Fruit fly (Drosophila melanogaster): ENCODE data around the gene CG15130.

Gene CG15130

dm6 chr2L:20414750-20415211, 9.7 kb downstream of the CG15130 start, which contains the start of gene CG10947 (continued):
- TF ChIP-seq CG12071 (GFP tag; optimal IDR thresholded peaks at IDR 0.05) (peak; percentile 15), CG10959 (GFP tag; IDR thresholded peaks at IDR 0.05) (no peak), salm (tag; optimal IDR thresholded peaks at IDR 0.05) (no peak), CG14050 (GFP tag; IDR thresholded peaks at IDR 0.05) (no peak), CG16813 (GFP tag; IDR thresholded peaks at IDR 0.05; ENCODE audit: partially characterized antibody) (peak; percentile 61), CG18764 (GFP tag; optimal IDR thresholded peaks at IDR 0.05) (peak; percentile 51), CG14667 (GFP tag; IDR thresholded peaks at IDR 0.05) (no peak), CG10431 (GFP tag; optimal IDR thresholded peaks at IDR 0.05) (peak; percentile 66), chinmo (GFP tag; IDR thresholded peaks at IDR 0.05; ENCODE audit: partially characterized antibody) (peak; percentile 52; the same call in 1 of the 4 replicates), Sox100B (GFP tag; optimal IDR thresholded peaks at IDR 0.05) (peak; percentile 46), HLHmδ (GFP tag; optimal IDR thresholded peaks at IDR 0.05) (no peak), CG15011 (GFP tag; optimal IDR thresholded peaks at IDR 0.05) (no peak), da (GFP tag; optimal IDR thresholded peaks at IDR 0.05) (peak; percentile 69), CG30431 (GFP tag; optimal IDR thresholded peaks at IDR 0.05) (peak; percentile 42), cad (GFP tag; optimal IDR thresholded peaks at IDR 0.05) (no peak), gcm2 (GFP tag; optimal IDR thresholded peaks at IDR 0.05) (peak; percentile 49), org-1 (GFP tag; optimal IDR thresholded peaks at IDR 0.05) (peak; percentile 29), jing (GFP tag; optimal IDR thresholded peaks at IDR 0.05) (no peak), Bteb2 (GFP tag; optimal IDR thresholded peaks at IDR 0.05) (peak; percentile 44), disco-r (GFP tag; optimal IDR thresholded peaks at IDR 0.05) (peak; percentile 21), CG4707 (GFP tag; optimal IDR thresholded peaks at IDR 0.05) (peak; percentile 60), row (GFP tag; IDR thresholded peaks at IDR 0.05) (peak; percentile 24; the same call in 1 of the 3 replicates), Meics (GFP tag; optimal IDR thresholded peaks at IDR 0.05) (peak; percentile 67), Sin3A (optimal IDR thresholded peaks at IDR 0.05) (no peak), pnt (GFP tag; optimal IDR thresholded peaks at IDR 0.05) (peak; percentile 19), Mes4 (GFP tag; optimal IDR thresholded peaks at IDR 0.05) (peak; percentile 60), bigmax (GFP tag; optimal IDR thresholded peaks at IDR 0.05) (peak; percentile 10), H2.0 (GFP tag; IDR thresholded peaks at IDR 0.05) (peak; percentile 73), sens-2 (GFP tag; IDR thresholded peaks at IDR 0.05) (no peak), CG18262 (tag; optimal IDR thresholded peaks at IDR 0.05) (peak; percentile 20), dmrt99B (tag; optimal IDR thresholded peaks at IDR 0.05) (peak; percentile 39), sima (GFP tag; optimal IDR thresholded peaks at IDR 0.05) (no peak), sna (GFP tag; IDR thresholded peaks at IDR 0.05; ENCODE audit: partially characterized antibody) (no peak), ara (GFP tag; IDR thresholded peaks at IDR 0.05) (peak; percentile 62; the same call in 1 of the 2 replicates), Side (GFP tag; optimal IDR thresholded peaks at IDR 0.05) (peak; percentile 60), Nf-YB (GFP tag; optimal IDR thresholded peaks at IDR 0.05) (peak; percentile 5), CG10366 (GFP tag; IDR thresholded peaks at IDR 0.05) (peak; percentile 52), gce (GFP tag; IDR thresholded peaks at IDR 0.05) (no peak), pros (GFP tag; optimal IDR thresholded peaks at IDR 0.05) (no peak), CG14710 (tag; optimal IDR thresholded peaks at IDR 0.05) (peak; percentile 28), toy (GFP tag; IDR thresholded peaks at IDR 0.05) (0 out of 2 replicates have a peak, but pooled peaks have one; percentile 32), D19B (GFP tag; optimal IDR thresholded peaks at IDR 0.05) (peak; percentile 44), Sry-δ (GFP tag; optimal IDR thresholded peaks at IDR 0.05) (peak; percentile 65), nmo (GFP tag; optimal IDR thresholded peaks at IDR 0.05) (peak; percentile 60), Nf-YA (GFP tag; IDR thresholded peaks at IDR 0.05) (peak; percentile 31; the same call in 1 of the 2 replicates), Sox102F (GFP tag; optimal IDR thresholded peaks at IDR 0.05) (peak; percentile 66), CG16779 (GFP tag; IDR thresholded peaks at IDR 0.05) (no peak), fd96Cb (tag; optimal IDR thresholded peaks at IDR 0.05) (no peak), GATAe (GFP tag; conservative IDR thresholded peaks at IDR 0.05) (no peak), CG15514 (GFP tag; optimal IDR thresholded peaks at IDR 0.05) (peak; percentile 67), Lhr (GFP tag; optimal IDR thresholded peaks at IDR 0.05) (peak; percentile 79)

Data from whole organism, embryonic.